Worm (Caenorhabditis elegans) whole organism, late embryonic: ENCODE measurements around the gene srbc-77.

Experiments used
- C38D4.7 ChIP-seq: fragments of 200-800 bp; sonication (Bioruptor generic); optimal IDR thresholded peaks from 2 replicates; lab custom pipeline; 2018; ENCODE audit warnings: mild to moderate bottlenecking, missing genetic modification characterization, moderate library complexity, missing compliant biosample characterization
- K02D7.2 ChIP-seq: sonication (generic microtip); optimal IDR thresholded peaks from 2 replicates; lab custom pipeline; 2017; ENCODE audit warnings: mild to moderate bottlenecking, missing genetic modification characterization, missing compliant biosample characterization
- K09A11.1 ChIP-seq: sonication (generic microtip); optimal IDR thresholded peaks from 2 replicates; lab custom pipeline; 2017; ENCODE audit warnings: antibody characterized with exemption, mild to moderate bottlenecking, missing genetic modification characterization, missing compliant biosample characterization; ENCODE audit not compliant: insufficient read depth
- T23F11.4 ChIP-seq: fragments of 200-800 bp; sonication (Bioruptor generic); optimal IDR thresholded peaks from 2 replicates; lab custom pipeline; 2018; ENCODE audit warnings: mild to moderate bottlenecking, missing genetic modification characterization, missing compliant biosample characterization
- ahr-1 ChIP-seq: sonication (generic microtip); optimal IDR thresholded peaks from 2 replicates; lab custom pipeline; 2016; ENCODE audit warnings: missing genetic modification characterization, missing compliant biosample characterization
- ceh-22 ChIP-seq: sonication (generic microtip); optimal IDR thresholded peaks from 2 replicates; lab custom pipeline; 2017; ENCODE audit warnings: missing biosample characterization, missing genetic modification characterization
- ceh-24 ChIP-seq: sonication (generic microtip); optimal IDR thresholded peaks from 2 replicates; lab custom pipeline; 2016; ENCODE audit warnings: mild to moderate bottlenecking, missing genetic modification characterization, missing compliant biosample characterization
- ceh-34 ChIP-seq: sonication (generic microtip); optimal IDR thresholded peaks from 2 replicates; lab custom pipeline; 2016; ENCODE audit warnings: mild to moderate bottlenecking, missing genetic modification characterization, missing compliant biosample characterization
- ceh-45 ChIP-seq: fragments of 200-800 bp; sonication (Bioruptor generic); IDR thresholded peaks from 2 replicates; pipeline ENCODE4 v1.3.6; 2022; ENCODE audit warnings: missing genetic modification reagents, missing genetic modification characterization, missing compliant biosample characterization
- ceh-48 ChIP-seq: sonication (generic microtip); optimal IDR thresholded peaks from 2 replicates; lab custom pipeline; 2016; ENCODE audit warnings: missing genetic modification characterization, inconsistent platforms, missing compliant biosample characterization
- che-1 ChIP-seq: sonication (generic microtip); optimal IDR thresholded peaks from 2 replicates; lab custom pipeline; 2016; ENCODE audit warnings: mild to moderate bottlenecking, missing genetic modification characterization, missing compliant biosample characterization
- dmd-4 ChIP-seq: sonication (generic microtip); optimal IDR thresholded peaks from 2 replicates; lab custom pipeline; 2016; ENCODE audit warnings: borderline replicate concordance, missing genetic modification characterization, missing compliant biosample characterization
- elt-2 ChIP-seq: sonication (generic microtip); optimal IDR thresholded peaks from 2 replicates; lab custom pipeline; 2016; ENCODE audit warnings: missing genetic modification reagents, missing genetic modification characterization, missing compliant biosample characterization
- fax-1 ChIP-seq: sonication (generic microtip); optimal IDR thresholded peaks from 2 replicates; lab custom pipeline; 2016; ENCODE audit warnings: missing genotype, missing genetic modification characterization, missing compliant biosample characterization
- hlh-15 ChIP-seq: sonication (generic microtip); optimal IDR thresholded peaks from 2 replicates; lab custom pipeline; 2016; ENCODE audit warnings: missing genetic modification characterization, missing compliant biosample characterization
- hlh-6 ChIP-seq: sonication (generic microtip); optimal IDR thresholded peaks from 2 replicates; lab custom pipeline; 2016; ENCODE audit warnings: missing genotype, missing genetic modification characterization, missing compliant biosample characterization
- hlh-8 ChIP-seq: sonication (generic microtip); optimal IDR thresholded peaks from 2 replicates; lab custom pipeline; 2016; ENCODE audit warnings: missing genotype, missing genetic modification characterization, missing compliant biosample characterization
- lim-6 ChIP-seq: sonication (generic microtip); optimal IDR thresholded peaks from 2 replicates; lab custom pipeline; 2016; ENCODE audit warnings: missing genetic modification characterization, missing compliant biosample characterization
- lin-11 ChIP-seq: fragments of 200-800 bp; sonication (Bioruptor generic); optimal IDR thresholded peaks from 2 replicates; lab custom pipeline; 2018; ENCODE audit warnings: mild to moderate bottlenecking, missing genetic modification characterization, missing compliant biosample characterization
- mec-3 ChIP-seq: sonication (generic microtip); optimal IDR thresholded peaks from 2 replicates; lab custom pipeline; 2016; ENCODE audit warnings: borderline replicate concordance, missing genetic modification characterization, missing compliant biosample characterization
- npax-4 ChIP-seq: sonication (generic microtip); optimal IDR thresholded peaks from 2 replicates; lab custom pipeline; 2016; ENCODE audit warnings: missing genetic modification characterization, missing compliant biosample characterization
- odd-2 ChIP-seq: sonication (generic microtip); optimal IDR thresholded peaks from 2 replicates; lab custom pipeline; 2017; ENCODE audit warnings: antibody characterized with exemption, mild to moderate bottlenecking, missing genetic modification characterization, missing compliant biosample characterization
- pha-2 ChIP-seq: sonication (generic microtip); optimal IDR thresholded peaks from 2 replicates; lab custom pipeline; 2017; ENCODE audit warnings: mild to moderate bottlenecking, missing genetic modification characterization, missing compliant biosample characterization
- pha-4 ChIP-seq: fragments of 150-350 bp; optimal IDR thresholded peaks from 2 replicates; lab custom pipeline; 2018; ENCODE audit warnings: missing biosample characterization, missing genetic modification reagents, missing genetic modification characterization
- pqm-1 ChIP-seq: sonication (generic microtip); optimal IDR thresholded peaks from 2 replicates; lab custom pipeline; 2016; ENCODE audit warnings: missing genetic modification characterization, missing compliant biosample characterization
- ref-2 ChIP-seq: sonication (generic microtip); optimal IDR thresholded peaks from 2 replicates; lab custom pipeline; 2016; ENCODE audit warnings: missing genetic modification characterization, missing compliant biosample characterization
- sdc-2 ChIP-seq: sonication (generic microtip); optimal IDR thresholded peaks from 2 replicates; lab custom pipeline; 2016; ENCODE audit warnings: missing genotype, missing genetic modification characterization, missing compliant biosample characterization
- sox-4 ChIP-seq: sonication (generic microtip); optimal IDR thresholded peaks from 2 replicates; lab custom pipeline; 2017; ENCODE audit warnings: mild to moderate bottlenecking, missing genetic modification characterization, inconsistent platforms, missing compliant biosample characterization
- syd-9 ChIP-seq: sonication (generic microtip); optimal IDR thresholded peaks from 2 replicates; lab custom pipeline; 2016; ENCODE audit warnings: mild to moderate bottlenecking, missing genetic modification characterization, moderate library complexity, missing compliant biosample characterization
- tbx-7 ChIP-seq: sonication (generic microtip); optimal IDR thresholded peaks from 2 replicates; lab custom pipeline; 2016; ENCODE audit warnings: missing genotype, missing genetic modification characterization, missing compliant biosample characterization
- ttx-3 ChIP-seq: sonication (generic microtip); optimal IDR thresholded peaks from 2 replicates; lab custom pipeline; 2016; ENCODE audit warnings: missing genetic modification reagents, missing genetic modification characterization, missing compliant biosample characterization
- unc-42 ChIP-seq: sonication (generic microtip); optimal IDR thresholded peaks from 2 replicates; lab custom pipeline; 2016; ENCODE audit warnings: missing genotype, missing genetic modification characterization, missing compliant biosample characterization
- unc-55 ChIP-seq: sonication (generic microtip); optimal IDR thresholded peaks from 2 replicates; lab custom pipeline; 2017; ENCODE audit warnings: missing biosample characterization, missing genetic modification reagents, missing genetic modification characterization
- unc-86 ChIP-seq: sonication (generic microtip); optimal IDR thresholded peaks from 2 replicates; lab custom pipeline; 2016; ENCODE audit warnings: missing genetic modification characterization, missing compliant biosample characterization
- zip-5 ChIP-seq: sonication (generic microtip); optimal IDR thresholded peaks from 2 replicates; lab custom pipeline; 2016; ENCODE audit warnings: missing genetic modification characterization, missing compliant biosample characterization
- ztf-16 ChIP-seq: sonication (generic microtip); optimal IDR thresholded peaks from 2 replicates; lab custom pipeline; 2017; ENCODE audit warnings: missing genetic modification characterization, missing compliant biosample characterization

The srbc-77 gene

DNA sequence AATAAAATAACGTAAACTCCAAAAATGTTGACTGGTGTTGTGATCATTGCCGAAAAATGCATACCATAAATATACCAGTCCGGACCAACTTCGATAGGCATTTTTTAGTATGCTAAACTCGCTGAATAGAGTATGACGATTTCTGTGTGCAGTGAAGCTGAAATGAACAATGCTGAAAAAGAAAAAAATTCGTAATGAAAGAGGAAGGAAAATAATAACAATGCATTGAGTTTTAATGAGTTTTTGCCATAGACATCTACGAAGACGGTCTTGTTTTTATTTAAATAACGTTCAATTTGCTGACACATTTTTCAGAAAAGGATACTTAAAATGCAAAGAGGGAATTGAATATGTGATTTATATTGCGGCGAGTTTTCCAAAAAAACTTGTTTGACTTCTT lies 37.6 kb downstream of the srbc-77 start, which contains the start of gene sri-1:
Gene sri-1, minus strand, starts transcription at position 101 of the 400 bp plus-strand sequence.
- TF ChIP-seq lin-11 (tag; lab: Kevin White, UChicago) (no peak), ceh-48 (tag; lab: Kevin White, UChicago) (no peak), fax-1 (tag; lab: Kevin White, UChicago) (no peak), hlh-8 (tag; lab: Kevin White, UChicago) (no peak), syd-9 (no peak), odd-2 (tag; lab: Kevin White, UChicago) (no peak), T23F11.4 (GFP tag; lab: Kevin White, UChicago) (no peak), tbx-7 (tag; lab: Kevin White, UChicago) (no peak)

DNA sequence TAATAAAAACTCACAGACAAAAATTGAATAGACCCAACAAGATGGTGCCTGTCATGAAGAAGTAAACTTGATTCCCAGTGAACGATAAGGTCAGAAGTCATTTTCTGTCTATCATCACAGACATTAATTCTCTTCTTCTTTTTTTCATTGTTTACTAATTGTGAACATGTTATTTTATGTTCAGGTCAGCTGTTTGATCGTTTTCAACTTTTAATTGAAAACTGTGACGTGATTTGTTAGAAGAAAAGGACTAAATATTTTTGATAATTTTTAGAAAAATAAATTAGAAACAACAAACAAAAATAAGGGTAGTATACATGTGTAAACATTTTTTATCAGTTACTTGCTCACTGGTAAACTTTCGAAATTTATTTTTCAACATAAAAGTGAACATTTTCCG lies 39.7 kb downstream of the srbc-77 start, which contains the start of gene F36G9.7:
Gene F36G9.7, minus strand, starts transcription at position 101 of the 400 bp plus-strand sequence.
- TF ChIP-seq unc-86 (tag; lab: Kevin White, UChicago), result no peak
- TF ChIP-seq ceh-48 (tag; lab: Kevin White, UChicago), result no peak
- no peak for TF ChIP-seq ceh-22
- no peak for TF ChIP-seq unc-55 (GFP tag; lab: Kevin White, UChicago)
- TF ChIP-seq npax-4, result no peak
- TF ChIP-seq ttx-3 (tag; lab: Kevin White, UChicago), result no peak
- TF ChIP-seq mec-3 (tag; lab: Kevin White, UChicago), result no peak
- no peak for TF ChIP-seq pha-4 (tag; lab: Kevin White, UChicago)
- TF ChIP-seq K02D7.2, result no peak
- TF ChIP-seq K09A11.1, result no peak
- TF ChIP-seq fax-1 (tag; lab: Kevin White, UChicago), result no peak
- TF ChIP-seq ref-2, result no peak
- no peak for TF ChIP-seq zip-5 (tag; lab: Kevin White, UChicago)
- TF ChIP-seq ceh-45, result no peak
- TF ChIP-seq pha-2 (tag; lab: Kevin White, UChicago), result no peak
- no peak for TF ChIP-seq odd-2 (tag; lab: Kevin White, UChicago)

DNA sequence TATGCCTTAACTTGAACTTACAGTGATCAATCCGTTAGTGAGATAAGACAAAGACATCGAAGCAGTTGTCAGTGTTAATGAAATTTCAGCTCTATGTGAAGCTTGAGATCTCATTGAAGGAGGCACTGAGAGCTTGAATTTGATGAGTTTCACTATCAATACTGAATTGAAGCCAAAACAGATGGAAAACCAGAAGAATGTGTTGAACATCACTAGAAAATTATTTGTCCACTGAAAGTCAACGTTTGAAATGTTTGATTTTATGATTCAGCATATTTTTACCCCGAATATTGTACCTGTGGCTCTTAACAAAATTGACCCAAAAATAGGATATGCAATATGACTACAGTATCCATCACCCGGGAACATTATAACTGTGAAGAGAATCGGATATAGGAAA lies 40.8 kb downstream of the srbc-77 start:
- TF ChIP-seq ztf-16 (tag; lab: Kevin White, UChicago) (no peak), lim-6 (tag; lab: Kevin White, UChicago) (no peak), pqm-1 (tag; lab: Kevin White, UChicago) (no peak), C38D4.7 (GFP tag; lab: Kevin White, UChicago) (no peak), unc-86 (tag; lab: Kevin White, UChicago) (no peak), K09A11.1 (no peak), unc-42 (tag; lab: Kevin White, UChicago) (no peak), ahr-1 (no peak), elt-2 (tag; lab: Kevin White, UChicago) (no peak), sox-4 (no peak), sdc-2 (no peak), pha-2 (tag; lab: Kevin White, UChicago) (no peak), che-1 (tag; lab: Kevin White, UChicago) (no peak)

DNA sequence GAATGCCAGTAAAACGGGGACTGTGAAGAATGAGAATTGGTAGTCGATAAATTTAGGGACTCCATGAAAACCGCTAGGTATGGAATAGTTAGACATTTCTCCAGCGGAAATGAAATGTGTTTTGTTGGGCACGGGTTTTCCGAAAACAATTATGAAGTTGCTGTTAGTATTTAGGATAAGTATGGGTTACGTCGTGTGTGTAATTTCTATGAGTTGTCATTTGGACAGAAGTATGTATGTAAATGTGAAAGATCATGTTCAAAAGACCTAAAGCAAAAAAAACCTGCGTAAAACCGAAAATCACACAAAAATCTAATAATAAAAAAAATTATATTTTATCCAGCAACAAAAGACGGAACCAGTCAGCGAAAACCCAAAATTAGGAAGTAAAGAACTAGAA lies 42.5 kb downstream of the srbc-77 start, which contains the start of gene sru-23:
Gene sru-23, minus strand, starts transcription at position 101 of the 400 bp plus-strand sequence.
- TF ChIP-seq ceh-24 (tag; lab: Kevin White, UChicago) (no peak), ref-2 (no peak), che-1 (tag; lab: Kevin White, UChicago) (no peak), hlh-6 (no peak), ceh-34 (tag; lab: Kevin White, UChicago) (no peak), ceh-45 (no peak), dmd-4 (tag; lab: Kevin White, UChicago) (no peak), ztf-16 (tag; lab: Kevin White, UChicago) (no peak), unc-42 (tag; lab: Kevin White, UChicago) (no peak), hlh-15 (tag; lab: Kevin White, UChicago) (no peak)
